In the genomic region with DNA sequence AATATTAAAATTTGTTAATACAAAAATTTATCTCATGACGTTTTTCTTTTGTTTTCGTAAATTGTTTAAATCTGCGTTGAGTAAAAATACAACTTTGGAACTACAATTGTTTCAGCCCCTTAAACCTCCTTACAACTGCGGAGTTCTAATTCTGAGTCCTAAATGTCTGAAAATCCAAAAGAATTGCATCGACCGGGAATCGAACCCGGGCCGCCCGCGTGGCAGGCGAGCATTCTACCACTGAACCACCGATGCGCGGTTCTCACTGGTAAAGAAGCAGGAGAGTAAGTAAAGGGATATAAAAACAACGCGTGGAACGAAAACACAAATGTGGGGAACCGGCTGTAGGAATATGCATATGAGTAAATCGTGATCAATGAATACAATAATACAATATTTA, we compare ENCODE assay signal across 1 worm cellular context.
TF ChIP-seq lines count a peak whose summit lies in the region.

No protein-coding gene starts in this region.

TF ChIP-seq in whole organism, L4 larva, 104 proteins besides CTCF, POLR2A, EP300 and RAD21 (continued from another document):
- TF ChIP-seq mxl-2 (GFP tag; conservative IDR thresholded peaks at IDR 0.05; lab: Robert Waterston, UW) (peak; percentile 42; the same call in 1 of the 2 replicates), ceh-28 (tag; optimal IDR thresholded peaks at IDR 0.05; lab: Kevin White, UChicago) (no peak), mdl-1 (tag; optimal IDR thresholded peaks at IDR 0.05; lab: Kevin White, UChicago) (peak in 1 of 2 experiments; percentile 67), F37D6.2 (tag; optimal IDR thresholded peaks at IDR 0.05; lab: Kevin White, UChicago) (peak; percentile 20), aly-2 (tag; optimal IDR thresholded peaks at IDR 0.05; lab: Kevin White, UChicago) (no peak), dmd-6 (GFP tag; IDR thresholded peaks at IDR 0.05; lab: Robert Waterston, UW) (peak; percentile 45), ztf-7 (tag; optimal IDR thresholded peaks at IDR 0.05; lab: Kevin White, UChicago) (no peak), mdt-29 (GFP tag; IDR thresholded peaks at IDR 0.05; lab: Robert Waterston, UW) (no peak), dpl-1 (GFP tag; optimal IDR thresholded peaks at IDR 0.05; lab: Kevin White, UChicago) (no peak), skn-1 (tag; optimal IDR thresholded peaks at IDR 0.05; lab: Kevin White, UChicago) (no peak), lin-13 (GFP tag; optimal IDR thresholded peaks at IDR 0.05; lab: Kevin White, UChicago) (peak; percentile 36), mxl-3 (GFP tag; optimal IDR thresholded peaks at IDR 0.05; lab: Kevin White, UChicago) (peak; percentile 22), nhr-48 (tag; optimal IDR thresholded peaks at IDR 0.05; lab: Kevin White, UChicago) (peak; percentile 9), duxl-1 (tag; optimal IDR thresholded peaks at IDR 0.05; lab: Kevin White, UChicago; ENCODE audit: poor library complexity) (no peak), nhr-28 (tag; optimal IDR thresholded peaks at IDR 0.05; lab: Kevin White, UChicago) (no peak), dmd-9 (GFP tag; IDR thresholded peaks at IDR 0.05; lab: Robert Waterston, UW) (peak; percentile 30; the same call in 1 of the 2 replicates), set-16 (GFP tag; IDR thresholded peaks at IDR 0.05; lab: Robert Waterston, UW) (no peak), R02D3.7 (tag; optimal IDR thresholded peaks at IDR 0.05; lab: Kevin White, UChicago) (no peak), ZK337.2 (GFP tag; IDR thresholded peaks at IDR 0.05; lab: Robert Waterston, UW) (no peak), hmg-1.1 (GFP tag; IDR thresholded peaks at IDR 0.05; lab: Robert Waterston, UW) (peak; percentile 71), egl-27 (tag; optimal IDR thresholded peaks at IDR 0.05; lab: Kevin White, UChicago) (no peak), T26A8.4 (GFP tag; IDR thresholded peaks at IDR 0.05; lab: Robert Waterston, UW) (no peak; the same call in none of the 2 replicates), cey-2 (tag; optimal IDR thresholded peaks at IDR 0.05; lab: Kevin White, UChicago; ENCODE audit: borderline replicate concordance, insufficient read depth) (no peak), saeg-2 (GFP tag; IDR thresholded peaks at IDR 0.05; lab: Robert Waterston, UW) (no peak), pha-4 (GFP tag; IDR thresholded peaks at IDR 0.05; lab: Robert Waterston, UW) (peak; percentile 53; the same call in 1 of the 2 replicates), pha-4 (tag; optimal IDR thresholded peaks at IDR 0.05; lab: Kevin White, UChicago) (no peak), ama-1 (optimal IDR thresholded peaks at IDR 0.05; lab: Kevin White, UChicago) (no peak), nhr-41 (GFP tag; IDR thresholded peaks at IDR 0.05; lab: Robert Waterston, UW) (no peak), D1046.2 (GFP tag; IDR thresholded peaks at IDR 0.05; lab: Robert Waterston, UW) (no peak), lsy-2 (tag; optimal IDR thresholded peaks at IDR 0.05; lab: Kevin White, UChicago) (no peak), ctbp-1 (GFP tag; IDR thresholded peaks at IDR 0.05; lab: Robert Waterston, UW) (peak; percentile 68; the same call in 1 of the 2 replicates), nhr-102 (tag; optimal IDR thresholded peaks at IDR 0.05; lab: Kevin White, UChicago) (no peak), daf-12 (tag; optimal IDR thresholded peaks at IDR 0.05; lab: Kevin White, UChicago) (no peak), ztf-11 (tag; optimal IDR thresholded peaks at IDR 0.05; lab: Kevin White, UChicago) (no peak), pqm-1 (tag; optimal IDR thresholded peaks at IDR 0.05; lab: Kevin White, UChicago) (no peak), egl-43 (GFP tag; IDR thresholded peaks at IDR 0.05; lab: Robert Waterston, UW) (peak; percentile 91), dmd-8 (GFP tag; IDR thresholded peaks at IDR 0.05; lab: Robert Waterston, UW) (peak; percentile 77; the same call in 1 of the 2 replicates), T20F7.1 (GFP tag; optimal IDR thresholded peaks at IDR 0.05; lab: Kevin White, UChicago) (no peak), daf-16 (GFP tag; optimal IDR thresholded peaks at IDR 0.05; lab: Kevin White, UChicago) (peak in 1 of 2 experiments; percentile 33), daf-16 (tag; optimal IDR thresholded peaks at IDR 0.05; lab: Kevin White, UChicago) (peak; percentile 54), madf-9 (GFP tag; conservative IDR thresholded peaks at IDR 0.05; lab: Robert Waterston, UW) (no peak; the same call in 1 of the 2 replicates), fos-1 (tag; optimal IDR thresholded peaks at IDR 0.05; lab: Kevin White, UChicago) (no peak), nhr-10 (tag; optimal IDR thresholded peaks at IDR 0.05; lab: Kevin White, UChicago) (no peak)
